Fruit fly (Drosophila melanogaster): ENCODE results near the gene CG32718.

The CG32718 gene

dm6 chrX:7801085-7801484, 23.1 kb downstream of the CG32718 start:
- TF ChIP-seq CG17806 (tag; optimal IDR thresholded peaks at IDR 0.05) (peak; percentile 19), rn (GFP tag; IDR thresholded peaks at IDR 0.05) (no peak), CG8159 (tag; optimal IDR thresholded peaks at IDR 0.05) (peak; percentile 24)

DNA sequence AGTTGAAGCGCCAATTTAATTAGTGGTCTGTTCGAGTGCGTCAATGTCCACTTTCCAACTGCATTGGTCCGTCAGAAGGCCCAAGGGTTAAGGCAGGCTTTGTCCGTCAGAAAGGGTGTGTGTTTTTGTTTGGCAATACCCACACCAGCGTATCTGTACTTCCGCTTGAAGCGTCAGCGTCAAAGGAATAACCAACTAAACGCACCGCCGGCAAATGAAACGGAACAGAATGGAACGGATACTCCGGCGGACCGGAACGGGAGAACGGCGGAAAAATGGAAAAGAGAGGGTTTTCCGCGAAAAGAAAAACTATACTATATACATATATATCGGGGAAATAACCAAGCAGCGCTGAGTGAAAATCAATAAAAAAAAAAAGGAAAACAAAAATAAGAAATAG, 44.9 kb downstream of the CG32718 start:
- TF ChIP-seq CG15710 (tag; optimal IDR thresholded peaks at IDR 0.05) (no peak), gl (tag; optimal IDR thresholded peaks at IDR 0.05) (no peak), CG9948 (tag; optimal IDR thresholded peaks at IDR 0.05) (no peak), Pif1B (GFP tag; optimal IDR thresholded peaks at IDR 0.05) (no peak), EcR (GFP tag; optimal IDR thresholded peaks at IDR 0.05) (no peak)

- no peak for TF ChIP-seq CG4496 (GFP tag; IDR thresholded peaks at IDR 0.05)
- no peak for TF ChIP-seq Ets98B (GFP tag; IDR thresholded peaks at IDR 0.05)
- no peak for TF ChIP-seq Pif1A (GFP tag; optimal IDR thresholded peaks at IDR 0.05)
- no peak for TF ChIP-seq CG13204 (GFP tag; optimal IDR thresholded peaks at IDR 0.05)
- no peak for TF ChIP-seq EcR (GFP tag; optimal IDR thresholded peaks at IDR 0.05)
- no peak for TF ChIP-seq CG14655 (GFP tag; optimal IDR thresholded peaks at IDR 0.05)
Measured at dm6 chrX:7825310-7825709, 47.3 kb downstream of the CG32718 start.

DNA sequence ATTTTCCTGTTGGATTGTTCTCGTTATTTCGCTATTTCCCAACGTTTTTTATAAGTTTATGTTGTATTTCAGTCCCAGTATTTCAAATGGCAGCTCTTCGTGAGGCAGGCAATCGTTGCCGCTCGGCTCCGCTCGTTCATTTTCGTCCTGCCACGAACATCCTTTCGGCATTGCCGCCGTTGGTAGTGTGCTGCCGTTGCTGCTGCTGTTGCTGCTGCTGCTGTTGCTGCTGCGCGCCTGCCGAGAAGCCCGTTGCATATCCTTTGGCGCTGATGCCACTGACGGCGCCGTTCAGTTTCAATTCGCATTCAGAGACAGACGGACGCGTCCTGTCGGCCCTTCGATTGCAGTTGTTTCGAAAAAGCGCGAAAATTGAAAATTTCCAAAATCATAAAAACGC, 47.9 kb downstream of the CG32718 start, which contains the start of gene CARPA:
TSS of gene CARPA (plus strand) at position 301 of the 400 bp plus-strand sequence.
- TF ChIP-seq D1 (tag; optimal IDR thresholded peaks at IDR 0.05) (no peak), EcR (GFP tag; optimal IDR thresholded peaks at IDR 0.05) (no peak), CG13204 (GFP tag; optimal IDR thresholded peaks at IDR 0.05) (no peak), fd96Ca (GFP tag; IDR thresholded peaks at IDR 0.05) (no peak), Pif1B (GFP tag; optimal IDR thresholded peaks at IDR 0.05) (no peak)

Data from whole organism, pupa.